5 fruit fly cellular contexts compared by ENCODE assay signal in the genomic region with DNA sequence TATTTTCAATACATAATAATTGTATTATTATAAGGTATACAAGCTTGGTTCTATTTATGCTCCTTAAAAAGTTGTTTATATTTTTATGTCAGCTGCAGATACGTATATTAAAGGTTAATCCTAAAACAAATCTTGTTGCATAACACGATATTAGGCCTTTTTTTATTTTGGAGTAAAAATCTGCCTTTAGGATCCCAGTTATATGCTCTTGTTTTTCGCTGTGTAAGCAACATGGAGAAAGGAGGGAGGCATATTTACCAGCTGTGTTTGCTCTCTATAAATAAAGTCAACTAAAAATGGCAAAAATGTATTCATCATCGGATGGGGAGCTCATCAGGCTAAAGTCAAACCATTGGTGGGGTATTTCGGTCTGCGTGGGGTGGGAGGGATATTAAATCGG.
A peak's percentile ranks its signal among the peaks of the same experiment; 100 is the strongest.
TF ChIP-seq lines count a peak whose summit lies in the region.

No protein-coding gene starts in this region.

- TF ChIP-seq CTCF in whole organism, embryonic (GFP tag; optimal IDR thresholded peaks at IDR 0.05; lab: Kevin White, UChicago), result no peak

TF ChIP-seq in whole organism, adult, 20 proteins besides CTCF, POLR2A, EP300 and RAD21:
- TF ChIP-seq Clk (GFP tag; optimal IDR thresholded peaks at IDR 0.05; lab: Kevin White, UChicago) (no peak), CG14711 (tag; optimal IDR thresholded peaks at IDR 0.05; lab: Kevin White, UChicago) (peak; percentile 11), pad (GFP tag; optimal IDR thresholded peaks at IDR 0.05; lab: Kevin White, UChicago) (peak; percentile 28), cic (GFP tag; optimal IDR thresholded peaks at IDR 0.05; lab: Kevin White, UChicago) (no peak)

TF ChIP-seq in whole organism, embryonic, 481 proteins besides CTCF, POLR2A, EP300 and RAD21 (continues in another document):
- TF ChIP-seq salm (tag; optimal IDR thresholded peaks at IDR 0.05; lab: Kevin White, UChicago), result peak; percentile 17
- peak; percentile 47 for TF ChIP-seq nom (GFP tag; optimal IDR thresholded peaks at IDR 0.05; lab: Kevin White, UChicago)
- TF ChIP-seq CG7839 (tag; optimal IDR thresholded peaks at IDR 0.05; lab: Kevin White, UChicago), result peak; percentile 36
- TF ChIP-seq Dbx (GFP tag; IDR thresholded peaks at IDR 0.05; lab: Robert Waterston, UW), result no peak
- peak; percentile 10 for TF ChIP-seq CG12659 (GFP tag; optimal IDR thresholded peaks at IDR 0.05; lab: Kevin White, UChicago)
- TF ChIP-seq CG3847 (GFP tag; IDR thresholded peaks at IDR 0.05; lab: Robert Waterston, UW), result no peak
- peak; percentile 46 for TF ChIP-seq unpg (GFP tag; optimal IDR thresholded peaks at IDR 0.05; lab: Kevin White, UChicago)
- peak; percentile 16 for TF ChIP-seq tio (GFP tag; optimal IDR thresholded peaks at IDR 0.05; lab: Kevin White, UChicago)
- no peak for TF ChIP-seq cad (GFP tag; optimal IDR thresholded peaks at IDR 0.05; lab: Kevin White, UChicago)
- peak in 1 of 2 experiments; percentile 54 for TF ChIP-seq Hr51 (GFP tag; optimal IDR thresholded peaks at IDR 0.05; lab: Kevin White, UChicago)
- no peak for TF ChIP-seq CG9817 (tag; optimal IDR thresholded peaks at IDR 0.05; lab: Kevin White, UChicago)
- no peak for TF ChIP-seq eyg (GFP tag; optimal IDR thresholded peaks at IDR 0.05; lab: Kevin White, UChicago)
- no peak for TF ChIP-seq cato (GFP tag; optimal IDR thresholded peaks at IDR 0.05; lab: Kevin White, UChicago; ENCODE audit: borderline replicate concordance)
- no peak for TF ChIP-seq zen (tag; optimal IDR thresholded peaks at IDR 0.05; lab: Kevin White, UChicago)
- no peak for TF ChIP-seq Oaz (GFP tag; IDR thresholded peaks at IDR 0.05; lab: Robert Waterston, UW)
- no peak for TF ChIP-seq CG1832 (GFP tag; optimal IDR thresholded peaks at IDR 0.05; lab: Kevin White, UChicago)
- no peak for TF ChIP-seq CG17912 (GFP tag; optimal IDR thresholded peaks at IDR 0.05; lab: Kevin White, UChicago)
- TF ChIP-seq fd96Cb (tag; optimal IDR thresholded peaks at IDR 0.05; lab: Kevin White, UChicago), result peak; percentile 35
- TF ChIP-seq CG3163 (GFP tag; optimal IDR thresholded peaks at IDR 0.05; lab: Kevin White, UChicago), result no peak
- no peak for TF ChIP-seq Eip74EF (GFP tag; optimal IDR thresholded peaks at IDR 0.05; lab: Kevin White, UChicago)
- TF ChIP-seq CG12071 (GFP tag; optimal IDR thresholded peaks at IDR 0.05; lab: Kevin White, UChicago), result peak; percentile 22

TF ChIP-seq in whole organism, prepupa, 60 proteins besides CTCF, POLR2A, EP300 and RAD21 (continues in another document):
- peak; percentile 36 for TF ChIP-seq Smox (GFP tag; optimal IDR thresholded peaks at IDR 0.05; lab: Kevin White, UChicago)
- no peak for TF ChIP-seq CG1621 (tag; optimal IDR thresholded peaks at IDR 0.05; lab: Kevin White, UChicago)
- no peak for TF ChIP-seq CG3919 (GFP tag; optimal IDR thresholded peaks at IDR 0.05; lab: Kevin White, UChicago)
- peak; percentile 45 for TF ChIP-seq OdsH (GFP tag; optimal IDR thresholded peaks at IDR 0.05; lab: Kevin White, UChicago)
- TF ChIP-seq Sox102F (GFP tag; optimal IDR thresholded peaks at IDR 0.05; lab: Kevin White, UChicago), result no peak
- TF ChIP-seq CG10669 (GFP tag; optimal IDR thresholded peaks at IDR 0.05; lab: Kevin White, UChicago), result peak; percentile 2
- peak; percentile 7 for TF ChIP-seq cyc (GFP tag; optimal IDR thresholded peaks at IDR 0.05; lab: Kevin White, UChicago)
- peak; percentile 55 for TF ChIP-seq fkh (GFP tag; optimal IDR thresholded peaks at IDR 0.05; lab: Kevin White, UChicago)
- TF ChIP-seq Blimp-1 (GFP tag; optimal IDR thresholded peaks at IDR 0.05; lab: Kevin White, UChicago), result no peak
- no peak for TF ChIP-seq Hr38 (GFP tag; optimal IDR thresholded peaks at IDR 0.05; lab: Kevin White, UChicago)
- TF ChIP-seq Sox14 (GFP tag; optimal IDR thresholded peaks at IDR 0.05; lab: Kevin White, UChicago), result no peak
- TF ChIP-seq Ets21C (GFP tag; optimal IDR thresholded peaks at IDR 0.05; lab: Kevin White, UChicago), result no peak
- peak; percentile 80 for TF ChIP-seq Eip78C (GFP tag; lab: Kevin White, UChicago)
- TF ChIP-seq CG6854 (GFP tag; optimal IDR thresholded peaks at IDR 0.05; lab: Kevin White, UChicago), result no peak
- TF ChIP-seq dsx (GFP tag; optimal IDR thresholded peaks at IDR 0.05; lab: Kevin White, UChicago; ENCODE audit: poor library complexity, severe bottlenecking), result no peak
- no peak for TF ChIP-seq CG8319 (GFP tag; optimal IDR thresholded peaks at IDR 0.05; lab: Kevin White, UChicago)
- TF ChIP-seq fd85E (GFP tag; optimal IDR thresholded peaks at IDR 0.05; lab: Kevin White, UChicago), result no peak
- peak; percentile 12 for TF ChIP-seq Hr39 (GFP tag; optimal IDR thresholded peaks at IDR 0.05; lab: Kevin White, UChicago)
- TF ChIP-seq CG9139 (GFP tag; optimal IDR thresholded peaks at IDR 0.05; lab: Kevin White, UChicago), result peak; percentile 3
- TF ChIP-seq fd59A (GFP tag; optimal IDR thresholded peaks at IDR 0.05; lab: Kevin White, UChicago), result no peak
- TF ChIP-seq CG34406 (GFP tag; optimal IDR thresholded peaks at IDR 0.05; lab: Kevin White, UChicago), result peak; percentile 13
- peak; percentile 34 for TF ChIP-seq CG6792 (GFP tag; optimal IDR thresholded peaks at IDR 0.05; lab: Kevin White, UChicago)

TF ChIP-seq in whole organism, pupa, 21 proteins besides CTCF, POLR2A, EP300 and RAD21:
- TF ChIP-seq CG14655 (GFP tag; optimal IDR thresholded peaks at IDR 0.05; lab: Kevin White, UChicago), result peak; percentile 55
- peak; percentile 6 for TF ChIP-seq CG9948 (tag; optimal IDR thresholded peaks at IDR 0.05; lab: Kevin White, UChicago)
- TF ChIP-seq CG8159 (tag; optimal IDR thresholded peaks at IDR 0.05; lab: Kevin White, UChicago), result peak; percentile 30
- TF ChIP-seq rn (GFP tag; IDR thresholded peaks at IDR 0.05; lab: Robert Waterston, UW), result no peak
- TF ChIP-seq Snoo (tag; optimal IDR thresholded peaks at IDR 0.05; lab: Kevin White, UChicago), result peak; percentile 22
- peak; percentile 33 for TF ChIP-seq Pif1A (GFP tag; optimal IDR thresholded peaks at IDR 0.05; lab: Kevin White, UChicago)
- TF ChIP-seq CG8301 (tag; optimal IDR thresholded peaks at IDR 0.05; lab: Kevin White, UChicago), result peak; percentile 34
- TF ChIP-seq CG17806 (tag; optimal IDR thresholded peaks at IDR 0.05; lab: Kevin White, UChicago), result peak; percentile 37
- no peak for TF ChIP-seq gl (tag; optimal IDR thresholded peaks at IDR 0.05; lab: Kevin White, UChicago)

TF ChIP-seq in whole organism, wandering third instar larva, 38 proteins besides CTCF, POLR2A, EP300 and RAD21 (continues in another document):
- TF ChIP-seq ey (GFP tag; optimal IDR thresholded peaks at IDR 0.05; lab: Kevin White, UChicago) (no peak), usp (GFP tag; optimal IDR thresholded peaks at IDR 0.05; lab: Kevin White, UChicago) (no peak), CG9705 (GFP tag; optimal IDR thresholded peaks at IDR 0.05; lab: Kevin White, UChicago) (peak; percentile 1), N (GFP tag; optimal IDR thresholded peaks at IDR 0.05; lab: Kevin White, UChicago) (no peak), CG32264 (GFP tag; optimal IDR thresholded peaks at IDR 0.05; lab: Kevin White, UChicago) (peak; percentile 29), Mio (GFP tag; optimal IDR thresholded peaks at IDR 0.05; lab: Kevin White, UChicago) (no peak), pan (optimal IDR thresholded peaks at IDR 0.05; lab: Kevin White, UChicago) (no peak), h (GFP tag; optimal IDR thresholded peaks at IDR 0.05; lab: Kevin White, UChicago) (peak; percentile 40), sv (GFP tag; optimal IDR thresholded peaks at IDR 0.05; lab: Kevin White, UChicago) (peak; percentile 7), rgr (GFP tag; optimal IDR thresholded peaks at IDR 0.05; lab: Kevin White, UChicago) (peak; percentile 11), dsf (GFP tag; optimal IDR thresholded peaks at IDR 0.05; lab: Kevin White, UChicago; ENCODE audit: borderline replicate concordance) (no peak), sage (GFP tag; optimal IDR thresholded peaks at IDR 0.05; lab: Kevin White, UChicago) (no peak), Rel (GFP tag; optimal IDR thresholded peaks at IDR 0.05; lab: Kevin White, UChicago) (no peak), Rel (tag; optimal IDR thresholded peaks at IDR 0.05; lab: Kevin White, UChicago) (no peak), brk (GFP tag; optimal IDR thresholded peaks at IDR 0.05; lab: Kevin White, UChicago) (no peak), Dif (GFP tag; optimal IDR thresholded peaks at IDR 0.05; lab: Kevin White, UChicago; ENCODE audit: partially characterized antibody) (no peak), woc (GFP tag; optimal IDR thresholded peaks at IDR 0.05; lab: Kevin White, UChicago) (no peak), Sp1 (GFP tag; optimal IDR thresholded peaks at IDR 0.05; lab: Kevin White, UChicago) (peak; percentile 1), lola (GFP tag; optimal IDR thresholded peaks at IDR 0.05; lab: Kevin White, UChicago) (no peak), fru (GFP tag; optimal IDR thresholded peaks at IDR 0.05; lab: Kevin White, UChicago) (peak; percentile 40), Hr78 (GFP tag; optimal IDR thresholded peaks at IDR 0.05; lab: Kevin White, UChicago) (no peak), Myc (optimal IDR thresholded peaks at IDR 0.05; lab: Kevin White, UChicago) (no peak), Jra (GFP tag; optimal IDR thresholded peaks at IDR 0.05; lab: Kevin White, UChicago) (no peak), OdsH (GFP tag; optimal IDR thresholded peaks at IDR 0.05; lab: Kevin White, UChicago) (no peak), Abd-B (GFP tag; optimal IDR thresholded peaks at IDR 0.05; lab: Kevin White, UChicago) (no peak), HLH106 (tag; optimal IDR thresholded peaks at IDR 0.05; lab: Kevin White, UChicago) (peak; percentile 26), br (GFP tag; optimal IDR thresholded peaks at IDR 0.05; lab: Kevin White, UChicago) (no peak), foxo (GFP tag; optimal IDR thresholded peaks at IDR 0.05; lab: Kevin White, UChicago) (peak in 1 of 2 experiments; percentile 52), CrebA (GFP tag; optimal IDR thresholded peaks at IDR 0.05; lab: Kevin White, UChicago; ENCODE audit: borderline replicate concordance) (no peak), dmrt93B (GFP tag; optimal IDR thresholded peaks at IDR 0.05; lab: Kevin White, UChicago) (peak; percentile 33), Hnf4 (GFP tag; optimal IDR thresholded peaks at IDR 0.05; lab: Kevin White, UChicago) (no peak), jim (GFP tag; optimal IDR thresholded peaks at IDR 0.05; lab: Kevin White, UChicago) (no peak), Dfd (GFP tag; optimal IDR thresholded peaks at IDR 0.05; lab: Kevin White, UChicago) (no peak), Hr83 (GFP tag; optimal IDR thresholded peaks at IDR 0.05; lab: Kevin White, UChicago; ENCODE audit: poor library complexity, severe bottlenecking) (peak; percentile 94), psq (GFP tag; optimal IDR thresholded peaks at IDR 0.05; lab: Kevin White, UChicago) (peak; percentile 8), GATAd (GFP tag; optimal IDR thresholded peaks at IDR 0.05; lab: Kevin White, UChicago) (no peak), Vsx2 (GFP tag; optimal IDR thresholded peaks at IDR 0.05; lab: Kevin White, UChicago; ENCODE audit: partially characterized antibody) (no peak)
